Worm (Caenorhabditis elegans) whole organism, mixed stage, embryonic: Measurements from ENCODE around the gene slc-25A18.1.

Experiments
- blmp-1 ChIP-seq: fragments of 150-350 bp; optimal IDR thresholded peaks from 2 replicates; lab custom pipeline; 2014; ENCODE audit warnings: missing biosample characterization, missing genetic modification characterization
- lsy-2 ChIP-seq: fragments of 150-350 bp; optimal IDR thresholded peaks from 2 replicates; lab custom pipeline; 2014; ENCODE audit warnings: missing biosample characterization, missing genetic modification characterization
- sem-2 ChIP-seq: fragments of 200-800 bp; sonication (Bioruptor generic); optimal IDR thresholded peaks from 2 replicates; lab custom pipeline; 2018; ENCODE audit warnings: mild to moderate bottlenecking, missing genetic modification characterization, missing compliant biosample characterization
- unc-62 ChIP-seq: fragments of 150-350 bp; optimal IDR thresholded peaks from 2 replicates; lab custom pipeline; 2014; ENCODE audit warnings: missing biosample characterization, missing genetic modification reagents, missing genetic modification characterization
- ztf-11 ChIP-seq: fragments of 150-350 bp; optimal IDR thresholded peaks from 2 replicates; lab custom pipeline; 2014; ENCODE audit warnings: missing biosample characterization, missing genetic modification characterization

- TF ChIP-seq ztf-11 (tag; lab: Kevin White, UChicago) (no peak), sem-2 (no peak), unc-62 (GFP tag; lab: Kevin White, UChicago) (no peak), lsy-2 (tag; lab: Kevin White, UChicago) (no peak), blmp-1 (tag; lab: Kevin White, UChicago) (no peak)
Observed at ce11 chrX:14993744-14994143, 10.0 kb downstream of the slc-25A18.1 start.
